Worm (Caenorhabditis elegans) whole organism, L4 larva: ENCODE measurements around the gene dmsr-7.

Experiments used
- F26F4.8 ChIP-seq: fragments of 200-800 bp; sonication (Bioruptor generic); conservative IDR thresholded peaks from 2 replicates; pipeline ENCODE4 v1.3.6; 2022; ENCODE audit warnings: missing genetic modification characterization, missing compliant biosample characterization
- F37D6.2 ChIP-seq: sonication (generic microtip); optimal IDR thresholded peaks from 2 replicates; lab custom pipeline; 2016; ENCODE audit warnings: mild to moderate bottlenecking, missing genetic modification characterization, missing compliant biosample characterization
- Y48G9A.11 ChIP-seq: fragments of 200-800 bp; sonication (Bioruptor generic); IDR thresholded peaks from 2 replicates; pipeline ENCODE4 v1.3.6; 2022; ENCODE audit warnings: missing genetic modification reagents, missing genetic modification characterization, missing compliant biosample characterization
- aha-1 ChIP-seq: fragments of 150-350 bp; peaks from one replicate; lab custom pipeline; 2014; ENCODE audit warnings: missing biosample characterization, missing genetic modification characterization
- aly-2 ChIP-seq: sonication (generic microtip); optimal IDR thresholded peaks from 2 replicates; lab custom pipeline; 2018; ENCODE audit warnings: missing biosample characterization, missing genetic modification characterization
- ceh-28 ChIP-seq: fragments of 150-350 bp; optimal IDR thresholded peaks from 2 replicates; lab custom pipeline; 2014; ENCODE audit warnings: missing biosample characterization, missing genetic modification reagents, missing genetic modification characterization
- ceh-44 ChIP-seq: fragments of 200-800 bp; sonication (Bioruptor generic); IDR thresholded peaks from 2 replicates; pipeline ENCODE4 v1.3.6; 2022; ENCODE audit warnings: missing genetic modification reagents, missing genetic modification characterization, missing compliant biosample characterization
- ces-1 ChIP-seq: fragments of 150-350 bp; sonication (generic microtip); optimal IDR thresholded peaks from 4 replicates; lab custom pipeline; 2014; ENCODE audit warnings: missing biosample characterization, missing genetic modification reagents, missing genetic modification characterization
- dmd-8 ChIP-seq: fragments of 200-800 bp; sonication (Bioruptor generic); IDR thresholded peaks from 2 replicates; pipeline ENCODE4 v1.3.6; 2022; ENCODE audit warnings: missing genetic modification characterization, missing compliant biosample characterization
- egl-27 ChIP-seq: sonication (generic microtip); optimal IDR thresholded peaks from 3 replicates; lab custom pipeline; 2017; ENCODE audit warnings: missing biosample characterization, missing genetic modification reagents, missing genetic modification characterization
- fkh-10 ChIP-seq: fragments of 150-350 bp; optimal IDR thresholded peaks from 2 replicates; lab custom pipeline; 2014; ENCODE audit warnings: missing biosample characterization, missing genetic modification reagents, missing genetic modification characterization
- hmg-1.1 ChIP-seq: fragments of 200-800 bp; sonication (Bioruptor generic); IDR thresholded peaks from 2 replicates; pipeline ENCODE4 v1.3.6; 2022; ENCODE audit warnings: missing genetic modification reagents, missing genetic modification characterization, missing compliant biosample characterization
- lin-1 ChIP-seq: fragments of 200-800 bp; sonication (Bioruptor generic); IDR thresholded peaks from 2 replicates; pipeline ENCODE4 v1.3.6; 2022; ENCODE audit warnings: missing genetic modification reagents, missing genetic modification characterization, missing compliant biosample characterization
- lin-39 ChIP-seq: fragments of 150-350 bp; optimal IDR thresholded peaks from 2 replicates; lab custom pipeline; 2014; ENCODE audit warnings: missing biosample characterization, missing genetic modification reagents, missing genetic modification characterization
- mdt-29 ChIP-seq: fragments of 200-800 bp; sonication (Bioruptor generic); IDR thresholded peaks from 2 replicates; pipeline ENCODE4 v1.3.6; 2022; ENCODE audit warnings: missing genetic modification reagents, missing genetic modification characterization, missing compliant biosample characterization
- mep-1 ChIP-seq: fragments of 150-350 bp; sonication (generic microtip); optimal IDR thresholded peaks from 3 replicates; lab custom pipeline; 2014; ENCODE audit warnings: missing biosample characterization, missing genetic modification characterization
- mes-2 ChIP-seq: sonication (generic microtip); optimal IDR thresholded peaks from 2 replicates; lab custom pipeline; 2016; ENCODE audit warnings: missing genotype, mild to moderate bottlenecking, missing genetic modification characterization, missing compliant biosample characterization; ENCODE audit not compliant: poor library complexity, severe bottlenecking
- mxl-3 ChIP-seq: fragments of 200-800 bp; sonication (Bioruptor generic); optimal IDR thresholded peaks from 2 replicates; lab custom pipeline; 2018; ENCODE audit warnings: mild to moderate bottlenecking, missing genetic modification characterization, missing compliant biosample characterization
- nhr-102 ChIP-seq: sonication (generic microtip); optimal IDR thresholded peaks from 2 replicates; lab custom pipeline; 2016; ENCODE audit warnings: mild to moderate bottlenecking, missing genetic modification characterization, moderate library complexity, missing compliant biosample characterization
- saeg-2 ChIP-seq: fragments of 200-800 bp; sonication (Bioruptor generic); IDR thresholded peaks from 2 replicates; pipeline ENCODE4 v1.3.6; 2022; ENCODE audit warnings: missing genetic modification reagents, missing genetic modification characterization, missing compliant biosample characterization
- unc-62 ChIP-seq, 3 experiments: fragments of 150-350 bp in 1 of 3; sonication (generic microtip); optimal IDR thresholded peaks in 2 of 3; peaks in 1 of 3; 1 replicate in 1 of 3; 2 replicates in 2 of 3; lab custom pipeline; 2014 to 2017; ENCODE audit warnings: missing biosample characterization in 3 of 3, missing genetic modification characterization in 3 of 3, missing genetic modification reagents in 3 of 3, missing genotype in 1 of 3
- zag-1 ChIP-seq: fragments of 150-350 bp; optimal IDR thresholded peaks from 2 replicates; lab custom pipeline; 2014; ENCODE audit warnings: missing biosample characterization, missing genetic modification characterization
- zip-2 ChIP-seq: fragments of 150-350 bp; optimal IDR thresholded peaks from 2 replicates; lab custom pipeline; 2014; ENCODE audit warnings: missing biosample characterization, missing genetic modification characterization

dmsr-7 gene

DNA sequence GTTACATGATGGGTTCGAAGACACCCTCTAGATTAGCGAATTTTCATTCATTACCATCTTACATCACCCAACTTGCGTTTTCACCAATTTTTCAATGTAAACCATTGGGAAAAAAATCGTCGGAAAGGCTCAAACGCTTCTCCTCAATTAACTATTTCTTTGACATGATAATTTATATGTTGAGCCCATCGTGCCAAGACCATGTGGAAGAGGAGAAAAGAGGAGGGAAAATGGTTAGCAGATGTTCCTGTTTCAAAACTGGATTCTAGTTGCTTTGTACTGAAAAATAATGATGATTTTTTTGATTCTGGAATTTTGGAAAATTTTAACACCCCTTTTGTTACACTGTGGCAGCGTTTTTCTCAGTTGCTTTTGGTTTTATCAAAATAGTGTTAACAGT, 38.9 kb downstream of the dmsr-7 start:
- no peak for TF ChIP-seq mep-1
- TF ChIP-seq unc-62 (GFP tag; optimal IDR thresholded peaks at IDR 0.05 in 1 of 2; lab: Kevin White, UChicago): peak in 1 of 2 experiments; percentile 57
- no peak for TF ChIP-seq unc-62 (tag; optimal IDR thresholded peaks at IDR 0.05; lab: Kevin White, UChicago)

DNA sequence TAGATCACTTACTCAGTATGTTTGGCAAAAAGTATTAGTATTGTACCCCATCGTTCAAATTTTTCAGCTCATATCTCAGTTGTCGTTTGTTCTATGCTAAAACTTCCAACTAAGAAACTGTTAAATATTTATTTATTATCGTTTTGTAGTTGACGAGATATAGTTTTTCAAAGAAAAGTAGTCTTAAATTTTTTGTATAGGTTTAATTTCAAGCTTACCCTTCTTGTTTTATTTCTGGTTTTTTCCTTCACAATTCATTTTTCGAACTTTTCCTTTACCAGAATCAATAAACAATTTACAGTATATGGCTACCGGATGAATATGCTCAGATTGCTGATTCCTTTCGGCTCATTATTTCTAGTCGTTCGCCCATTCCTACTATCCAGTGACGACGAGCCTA, 40.7 kb downstream of the dmsr-7 start, which contains the start of gene F08F3.1:
Gene F08F3.1, plus strand, starts transcription at position 301 of the 400 bp plus-strand sequence.
- TF ChIP-seq unc-62 (GFP tag; optimal IDR thresholded peaks at IDR 0.05 in 1 of 2; lab: Kevin White, UChicago): peak in 1 of 2 experiments; percentile 89
- TF ChIP-seq unc-62 (tag; optimal IDR thresholded peaks at IDR 0.05; lab: Kevin White, UChicago): no peak
- TF ChIP-seq ces-1 (GFP tag; lab: Kevin White, UChicago): no peak

DNA sequence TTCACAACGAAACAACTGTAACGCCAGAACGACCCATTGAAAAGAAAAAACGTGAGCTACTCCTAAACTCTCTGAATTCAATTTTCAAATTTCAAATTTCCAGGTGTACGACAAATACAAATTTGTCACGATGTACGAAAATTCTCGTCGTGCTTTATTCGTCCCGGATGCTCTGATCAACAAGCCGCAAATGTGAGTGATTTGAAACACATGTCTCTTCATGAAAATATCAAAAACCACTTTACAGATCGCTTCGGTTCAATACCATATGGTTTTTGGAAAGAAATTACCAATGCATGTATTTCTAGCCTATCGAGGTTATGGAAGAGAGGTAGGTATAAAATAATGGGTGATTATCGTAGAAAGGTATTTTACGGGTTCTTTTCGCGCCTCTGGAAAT, 41.9 kb downstream of the dmsr-7 start:
- TF ChIP-seq lin-1 (GFP tag; lab: Robert Waterston, UW) (no peak), aha-1 (tag; lab: Kevin White, UChicago) (peak; percentile 45)

DNA sequence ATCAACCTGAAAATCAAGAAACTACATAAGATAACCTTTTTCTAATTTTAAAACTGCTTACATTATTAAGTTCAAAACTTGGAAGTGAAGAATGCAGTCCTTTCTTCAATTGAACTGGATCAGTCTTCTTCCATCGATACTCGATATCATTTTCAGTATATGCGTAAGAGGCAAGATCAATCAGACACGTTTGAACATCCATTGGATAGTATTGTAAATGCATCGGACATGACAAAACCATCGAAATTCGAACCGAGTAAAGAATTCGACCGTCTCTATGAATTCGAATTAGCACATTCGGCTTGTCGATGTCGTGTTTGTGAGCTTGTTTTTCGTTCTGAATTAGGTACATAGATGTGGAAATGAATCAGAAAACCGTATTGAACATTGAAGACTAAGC, 45.6 kb downstream of the dmsr-7 start:
- TF ChIP-seq unc-62 (GFP tag; optimal IDR thresholded peaks at IDR 0.05 in 1 of 2; lab: Kevin White, UChicago) (peak in 1 of 2 experiments; percentile 82), unc-62 (tag; optimal IDR thresholded peaks at IDR 0.05; lab: Kevin White, UChicago) (no peak), fkh-10 (no peak), ceh-28 (tag; lab: Kevin White, UChicago) (no peak), ceh-44 (GFP tag; lab: Robert Waterston, UW) (no peak), dmd-8 (GFP tag; lab: Robert Waterston, UW) (no peak), aha-1 (tag; lab: Kevin White, UChicago) (peak; percentile 73), egl-27 (tag; lab: Kevin White, UChicago) (no peak)

DNA sequence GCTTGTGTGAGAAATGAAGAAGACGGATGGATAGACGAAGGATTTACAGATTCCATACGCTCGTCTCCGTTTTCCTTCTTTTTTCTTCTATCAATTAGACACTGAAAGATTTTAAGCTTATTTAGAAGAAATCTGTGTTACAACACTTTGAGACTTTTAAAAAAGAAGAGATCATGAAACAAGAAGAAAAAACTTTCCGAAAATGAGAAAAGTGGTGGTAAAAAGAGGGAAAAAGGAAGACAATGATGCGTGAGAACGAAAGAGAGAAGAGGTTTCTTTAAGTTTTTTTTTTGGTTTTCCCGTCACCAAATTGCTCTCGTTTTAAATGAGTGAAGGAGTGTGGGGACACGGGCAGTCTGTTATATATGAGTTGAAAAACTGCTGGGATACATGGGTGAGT, 48.5 kb downstream of the dmsr-7 start, which contains the start of gene glc-3:
Gene glc-3, minus strand, starts transcription at position 101 of the 400 bp plus-strand sequence.
- TF ChIP-seq mxl-3 (GFP tag; lab: Kevin White, UChicago) (no peak), hmg-1.1 (no peak), Y48G9A.11 (no peak), saeg-2 (no peak), nhr-102 (tag; lab: Kevin White, UChicago) (no peak), lin-39 (tag; lab: Kevin White, UChicago) (no peak), F26F4.8 (no peak), zag-1 (tag; lab: Kevin White, UChicago) (no peak), mdt-29 (GFP tag; lab: Robert Waterston, UW) (no peak), aly-2 (tag; lab: Kevin White, UChicago) (no peak), mes-2 (tag; lab: Kevin White, UChicago) (no peak), F37D6.2 (tag; lab: Kevin White, UChicago) (no peak), ceh-28 (tag; lab: Kevin White, UChicago) (no peak)

DNA sequence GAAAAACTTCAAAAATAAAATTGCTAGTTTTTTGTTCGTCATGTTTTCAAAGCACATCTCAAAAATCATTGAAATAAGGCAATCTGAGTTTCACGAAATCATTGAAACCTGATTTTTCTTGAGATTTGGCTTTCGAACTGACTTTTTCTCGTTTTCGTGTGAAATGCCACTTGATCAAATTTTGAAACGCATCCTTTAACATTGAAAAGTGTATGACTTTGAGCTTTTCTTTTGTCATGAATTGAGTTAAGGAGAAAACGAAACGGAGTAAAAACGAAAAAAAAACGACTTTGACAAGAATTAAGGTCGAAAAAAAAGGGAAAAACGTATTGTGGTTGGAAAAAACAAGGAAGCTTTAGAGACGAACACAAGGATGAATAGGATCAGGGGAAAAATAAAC, 49.8 kb downstream of the dmsr-7 start:
- TF ChIP-seq fkh-10 (peak; percentile 74), zip-2 (tag; lab: Kevin White, UChicago) (no peak)
